Worm (Caenorhabditis elegans) whole organism, mixed stage, embryonic: ENCODE results near the gene F13B6.3.

Source experiments
- M03D4.4 ChIP-seq: sonication (generic microtip); optimal IDR thresholded peaks from 2 replicates; lab custom pipeline; 2017; ENCODE audit warnings: mild to moderate bottlenecking, missing genetic modification characterization, missing compliant biosample characterization
- bed-3 ChIP-seq: fragments of 200-800 bp; sonication (Bioruptor generic); optimal IDR thresholded peaks from 3 replicates; lab custom pipeline; 2018; ENCODE audit warnings: mild to moderate bottlenecking, missing genetic modification characterization, moderate library complexity, missing compliant biosample characterization
- blmp-1 ChIP-seq: fragments of 150-350 bp; optimal IDR thresholded peaks from 2 replicates; lab custom pipeline; 2014; ENCODE audit warnings: missing biosample characterization, missing genetic modification characterization
- ceh-39 ChIP-seq: fragments of 150-350 bp; optimal IDR thresholded peaks from 2 replicates; lab custom pipeline; 2014; ENCODE audit warnings: missing biosample characterization, missing genetic modification characterization
- ceh-43 ChIP-seq: fragments of 200-800 bp; sonication (Bioruptor generic); optimal IDR thresholded peaks from 2 replicates; lab custom pipeline; 2018; ENCODE audit warnings: mild to moderate bottlenecking, missing genetic modification characterization, moderate library complexity, missing compliant biosample characterization
- ceh-83 ChIP-seq: fragments of 200-800 bp; sonication (Bioruptor generic); optimal IDR thresholded peaks from 2 replicates; lab custom pipeline; 2018; ENCODE audit warnings: mild to moderate bottlenecking, missing genetic modification characterization, missing compliant biosample characterization
- ces-1 ChIP-seq: fragments of 150-350 bp; optimal IDR thresholded peaks from 2 replicates; lab custom pipeline; 2014; ENCODE audit warnings: missing biosample characterization, missing genetic modification reagents, missing genetic modification characterization
- cnd-1 ChIP-seq: fragments of 200-800 bp; sonication (Bioruptor generic); optimal IDR thresholded peaks from 2 replicates; lab custom pipeline; 2018; ENCODE audit warnings: mild to moderate bottlenecking, missing genetic modification characterization, missing compliant biosample characterization
- drap-1 ChIP-seq: fragments of 200-800 bp; sonication (Bioruptor generic); optimal IDR thresholded peaks from 3 replicates; lab custom pipeline; 2018; ENCODE audit warnings: mild to moderate bottlenecking, missing genetic modification characterization, missing compliant biosample characterization
- elt-1 ChIP-seq: sonication (generic microtip); optimal IDR thresholded peaks from 2 replicates; lab custom pipeline; 2017; ENCODE audit warnings: missing genetic modification characterization, mild to moderate bottlenecking, missing compliant biosample characterization, antibody characterized with exemption, moderate library complexity, borderline replicate concordance; ENCODE audit not compliant: insufficient read depth
- elt-3 ChIP-seq: fragments of 150-350 bp; optimal IDR thresholded peaks from 2 replicates; lab custom pipeline; 2014; ENCODE audit warnings: missing biosample characterization, missing genetic modification characterization
- flh-1 ChIP-seq: fragments of 200-800 bp; sonication (Bioruptor generic); optimal IDR thresholded peaks from 2 replicates; lab custom pipeline; 2018; ENCODE audit warnings: mild to moderate bottlenecking, missing genetic modification characterization, moderate library complexity, missing compliant biosample characterization
- ham-2 ChIP-seq: fragments of 200-800 bp; sonication (Bioruptor generic); optimal IDR thresholded peaks from 2 replicates; lab custom pipeline; 2018; ENCODE audit warnings: mild to moderate bottlenecking, missing genetic modification characterization, missing compliant biosample characterization
- hlh-1 ChIP-seq: fragments of 150-350 bp; optimal IDR thresholded peaks from 2 replicates; lab custom pipeline; 2014; ENCODE audit warnings: missing biosample characterization, missing genetic modification reagents, missing genetic modification characterization
- lin-13 ChIP-seq: fragments of 150-350 bp; optimal IDR thresholded peaks from 2 replicates; lab custom pipeline; 2014; ENCODE audit warnings: missing biosample characterization, missing genetic modification characterization
- lin-32 ChIP-seq: fragments of 200-800 bp; sonication (Bioruptor generic); optimal IDR thresholded peaks from 2 replicates; lab custom pipeline; 2018; ENCODE audit warnings: mild to moderate bottlenecking, missing genetic modification characterization, missing compliant biosample characterization
- lsy-2 ChIP-seq: fragments of 150-350 bp; optimal IDR thresholded peaks from 2 replicates; lab custom pipeline; 2014; ENCODE audit warnings: missing biosample characterization, missing genetic modification characterization
- mab-5 ChIP-seq: fragments of 150-350 bp; optimal IDR thresholded peaks from 2 replicates; lab custom pipeline; 2014; ENCODE audit warnings: missing biosample characterization, missing genetic modification characterization
- mep-1 ChIP-seq: fragments of 150-350 bp; optimal IDR thresholded peaks from 2 replicates; lab custom pipeline; 2017; ENCODE audit warnings: missing biosample characterization, missing genetic modification reagents, missing genetic modification characterization, inconsistent platforms
- mls-2 ChIP-seq: sonication (generic microtip); optimal IDR thresholded peaks from 2 replicates; lab custom pipeline; 2016; ENCODE audit warnings: mild to moderate bottlenecking, missing genetic modification characterization, moderate library complexity, missing compliant biosample characterization
- nhr-12 ChIP-seq: fragments of 150-350 bp; optimal IDR thresholded peaks from 2 replicates; lab custom pipeline; 2014; ENCODE audit warnings: missing biosample characterization, missing genetic modification characterization
- nhr-2 ChIP-seq: fragments of 150-350 bp; optimal IDR thresholded peaks from 2 replicates; lab custom pipeline; 2014; ENCODE audit warnings: missing biosample characterization, missing genetic modification characterization
- nhr-237 ChIP-seq: fragments of 150-350 bp; optimal IDR thresholded peaks from 2 replicates; lab custom pipeline; 2014; ENCODE audit warnings: missing biosample characterization, missing genetic modification characterization
- nhr-28 ChIP-seq: fragments of 150-350 bp; optimal IDR thresholded peaks from 2 replicates; lab custom pipeline; 2014; ENCODE audit warnings: missing biosample characterization, missing genetic modification characterization
- nhr-76 ChIP-seq: sonication (generic microtip); optimal IDR thresholded peaks from 2 replicates; lab custom pipeline; 2017; ENCODE audit warnings: missing biosample characterization, missing genetic modification characterization
- pha-4 ChIP-seq: fragments of 150-350 bp; optimal IDR thresholded peaks from 2 replicates; lab custom pipeline; 2018; ENCODE audit warnings: missing biosample characterization, missing genetic modification reagents, missing genetic modification characterization
- sem-2 ChIP-seq: fragments of 200-800 bp; sonication (Bioruptor generic); optimal IDR thresholded peaks from 2 replicates; lab custom pipeline; 2018; ENCODE audit warnings: mild to moderate bottlenecking, missing genetic modification characterization, missing compliant biosample characterization
- sptf-1 ChIP-seq: sonication (generic microtip); optimal IDR thresholded peaks from 2 replicates; lab custom pipeline; 2017; ENCODE audit warnings: mild to moderate bottlenecking, missing genetic modification characterization, moderate library complexity, missing compliant biosample characterization
- tbx-8 ChIP-seq: fragments of 200-800 bp; sonication (Bioruptor generic); optimal IDR thresholded peaks from 2 replicates; lab custom pipeline; 2018; ENCODE audit warnings: mild to moderate bottlenecking, missing genetic modification characterization, moderate library complexity, missing compliant biosample characterization
- unc-39 ChIP-seq: fragments of 150-350 bp; optimal IDR thresholded peaks from 2 replicates; lab custom pipeline; 2014; ENCODE audit warnings: missing biosample characterization, missing genetic modification characterization
- unc-62 ChIP-seq: fragments of 150-350 bp; optimal IDR thresholded peaks from 2 replicates; lab custom pipeline; 2014; ENCODE audit warnings: missing biosample characterization, missing genetic modification reagents, missing genetic modification characterization
- zip-8 ChIP-seq: fragments of 150-350 bp; optimal IDR thresholded peaks from 2 replicates; lab custom pipeline; 2014; ENCODE audit warnings: missing biosample characterization, missing genetic modification characterization
- ztf-11 ChIP-seq: fragments of 150-350 bp; optimal IDR thresholded peaks from 2 replicates; lab custom pipeline; 2014; ENCODE audit warnings: missing biosample characterization, missing genetic modification characterization

Gene F13B6.3

DNA sequence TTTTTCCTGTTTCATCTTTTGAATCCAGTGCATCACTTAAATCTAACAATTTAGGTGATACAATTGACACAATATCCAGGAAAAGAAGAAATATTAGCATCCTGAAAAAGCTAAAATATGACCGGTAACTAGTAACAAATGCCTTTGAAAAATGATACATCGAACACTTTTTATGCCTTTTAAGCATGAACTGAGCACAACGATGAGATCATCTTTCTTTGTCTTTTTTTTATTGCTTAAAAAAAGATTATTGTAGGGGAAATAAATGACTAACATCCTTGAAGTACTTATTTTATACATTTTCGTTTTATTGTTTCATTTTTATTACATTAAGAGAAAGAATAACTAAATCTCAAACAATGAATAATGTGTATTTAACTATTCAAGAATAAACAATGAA, at the start of gene F13B6.3:
TSS of gene F13B6.3 (minus strand) at position 101 of the 400 bp plus-strand sequence.
- TF ChIP-seq flh-1: no peak
- TF ChIP-seq elt-3 (tag; lab: Kevin White, UChicago): no peak
- TF ChIP-seq nhr-12 (tag; lab: Kevin White, UChicago): no peak
- no peak for TF ChIP-seq unc-39 (tag; lab: Kevin White, UChicago)
- TF ChIP-seq blmp-1 (tag; lab: Kevin White, UChicago): no peak
- no peak for TF ChIP-seq lsy-2 (tag; lab: Kevin White, UChicago)
- no peak for TF ChIP-seq M03D4.4
- no peak for TF ChIP-seq ceh-39 (tag; lab: Kevin White, UChicago)
- TF ChIP-seq bed-3 (GFP tag; lab: Kevin White, UChicago): no peak
- TF ChIP-seq sptf-1 (tag; lab: Kevin White, UChicago): no peak

- TF ChIP-seq mls-2 (tag; lab: Kevin White, UChicago) (no peak), blmp-1 (tag; lab: Kevin White, UChicago) (no peak), ces-1 (peak; percentile 23), lin-32 (GFP tag; lab: Kevin White, UChicago) (no peak), ceh-43 (GFP tag; lab: Kevin White, UChicago) (no peak), bed-3 (GFP tag; lab: Kevin White, UChicago) (no peak), zip-8 (tag; lab: Kevin White, UChicago) (no peak), nhr-237 (tag; lab: Kevin White, UChicago) (no peak), lsy-2 (tag; lab: Kevin White, UChicago) (peak; percentile 18)
These were observed 47.0 kb upstream of the F13B6.3 start, which contains the start of the genes plc-4 and R05G6.4 for ce11 chrIV:7512617-7513233. Gene plc-4 (minus strand): TSS chrIV:7512667. Gene R05G6.4 (plus strand): TSS chrIV:7513233.

ce11 chrIV:7510829-7511228, 45.1 kb upstream of the F13B6.3 start:
- TF ChIP-seq unc-39 (tag; lab: Kevin White, UChicago) (no peak), unc-62 (GFP tag; lab: Kevin White, UChicago) (no peak), hlh-1 (tag; lab: Kevin White, UChicago) (no peak), lin-32 (GFP tag; lab: Kevin White, UChicago) (no peak), zip-8 (tag; lab: Kevin White, UChicago) (no peak), bed-3 (GFP tag; lab: Kevin White, UChicago) (no peak), ztf-11 (no peak), M03D4.4 (no peak), nhr-76 (tag; lab: Kevin White, UChicago) (no peak), mep-1 (tag; lab: Kevin White, UChicago) (no peak), cnd-1 (tag; lab: Kevin White, UChicago) (no peak), mab-5 (tag; lab: Kevin White, UChicago) (no peak), nhr-12 (tag; lab: Kevin White, UChicago) (no peak), nhr-28 (tag; lab: Kevin White, UChicago) (no peak)

DNA sequence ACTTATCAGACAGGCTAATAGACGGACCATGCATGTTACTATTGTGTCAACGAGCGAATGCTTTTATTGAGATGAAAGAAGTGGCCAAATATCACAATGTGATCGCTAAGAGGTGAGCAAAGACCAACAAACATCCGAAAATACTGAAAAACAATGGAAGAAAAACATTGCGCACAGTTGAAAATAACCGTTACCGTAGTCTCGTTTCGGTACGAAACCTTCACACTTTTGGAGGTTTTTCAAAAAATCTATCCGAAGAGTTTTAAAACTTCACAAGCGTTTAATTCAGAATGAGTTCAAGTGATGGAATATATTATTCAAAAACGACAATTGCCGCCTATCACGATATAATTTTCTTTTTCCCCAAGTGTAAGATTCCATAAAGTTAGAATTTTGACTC, 43.1 kb upstream of the F13B6.3 start:
- TF ChIP-seq ztf-11: no peak
- peak; percentile 73 for TF ChIP-seq lsy-2 (tag; lab: Kevin White, UChicago)

DNA sequence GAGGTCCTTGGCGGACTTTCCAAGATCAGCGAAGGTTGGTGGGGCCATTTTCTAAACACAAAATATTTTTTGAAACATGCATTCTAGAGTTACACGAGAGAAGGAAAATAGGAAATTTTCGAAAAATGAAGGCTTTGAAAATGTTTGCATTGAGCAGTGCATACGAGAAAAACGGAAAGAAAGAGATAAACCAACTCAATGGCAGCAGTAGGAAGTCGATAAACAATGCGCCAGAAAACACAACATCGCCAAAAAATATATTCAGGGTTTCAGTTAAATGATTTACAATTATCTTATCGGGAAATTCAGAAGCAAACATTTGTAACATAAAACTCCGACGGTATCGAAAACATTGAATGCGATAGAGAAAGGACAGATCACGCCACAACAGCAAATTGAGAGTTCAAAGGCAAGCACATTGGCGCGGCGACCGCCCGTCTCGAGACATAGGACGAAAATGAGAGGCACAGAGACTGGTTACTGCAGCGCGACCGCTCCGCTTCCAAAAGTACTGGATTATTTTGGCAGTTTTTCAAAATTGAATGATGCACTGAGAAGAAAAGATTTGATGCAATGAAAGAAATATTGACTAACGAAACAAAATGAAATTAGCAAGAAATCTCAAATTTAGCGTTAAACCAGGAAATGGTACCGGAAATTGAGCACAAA, 42.2 kb upstream of the F13B6.3 start, which contains the start of the genes vdac-1 and R05G6.5:
TSS of gene vdac-1 (minus strand) at position 51 of the 669 bp plus-strand sequence.
TSS of gene R05G6.5 (plus strand) at position 527 of the 669 bp plus-strand sequence.
- TF ChIP-seq sem-2 (GFP tag; lab: Kevin White, UChicago): no peak
- TF ChIP-seq nhr-2: no peak
- TF ChIP-seq mep-1 (tag; lab: Kevin White, UChicago): peak; percentile 47
- TF ChIP-seq M03D4.4: no peak
- TF ChIP-seq lin-32 (GFP tag; lab: Kevin White, UChicago): no peak
- no peak for TF ChIP-seq cnd-1 (tag; lab: Kevin White, UChicago)
- no peak for TF ChIP-seq mls-2 (tag; lab: Kevin White, UChicago)
- no peak for TF ChIP-seq ces-1
- no peak for TF ChIP-seq unc-62 (GFP tag; lab: Kevin White, UChicago)
- no peak for TF ChIP-seq pha-4 (tag; lab: Kevin White, UChicago)
- TF ChIP-seq nhr-237 (tag; lab: Kevin White, UChicago): peak; percentile 72
- no peak for TF ChIP-seq lin-13 (tag; lab: Kevin White, UChicago)
- no peak for TF ChIP-seq nhr-28 (tag; lab: Kevin White, UChicago)
- TF ChIP-seq lsy-2 (tag; lab: Kevin White, UChicago): no peak
- TF ChIP-seq elt-1 (tag; lab: Kevin White, UChicago): no peak
- no peak for TF ChIP-seq drap-1 (GFP tag; lab: Kevin White, UChicago)
- no peak for TF ChIP-seq unc-39 (tag; lab: Kevin White, UChicago)
- TF ChIP-seq ham-2 (GFP tag; lab: Kevin White, UChicago): no peak
- TF ChIP-seq tbx-8 (GFP tag; lab: Kevin White, UChicago): no peak
- peak; percentile 14 for TF ChIP-seq hlh-1 (tag; lab: Kevin White, UChicago)
- TF ChIP-seq nhr-12 (tag; lab: Kevin White, UChicago): no peak
- TF ChIP-seq ceh-43 (GFP tag; lab: Kevin White, UChicago): no peak
- TF ChIP-seq blmp-1 (tag; lab: Kevin White, UChicago): no peak
- no peak for TF ChIP-seq nhr-76 (tag; lab: Kevin White, UChicago)
- TF ChIP-seq ceh-83 (GFP tag; lab: Kevin White, UChicago): no peak
